Fruit fly (Drosophila melanogaster): Measurements from ENCODE around the gene CG12640.

The CG12640 gene

dm6 chrX:10454795-10455194, 22.2 kb upstream of the CG12640 start, which contains the start of gene CG32683:
Gene CG32683 (minus strand): TSS chrX:10454895.
- TF ChIP-seq Dll (optimal IDR thresholded peaks at IDR 0.05) (no peak), CG8478 (optimal IDR thresholded peaks at IDR 0.05) (no peak), usp (GFP tag; optimal IDR thresholded peaks at IDR 0.05) (no peak), EcR (GFP tag; optimal IDR thresholded peaks at IDR 0.05) (no peak), pan (optimal IDR thresholded peaks at IDR 0.05) (no peak), psq (optimal IDR thresholded peaks at IDR 0.05) (no peak)

DNA sequence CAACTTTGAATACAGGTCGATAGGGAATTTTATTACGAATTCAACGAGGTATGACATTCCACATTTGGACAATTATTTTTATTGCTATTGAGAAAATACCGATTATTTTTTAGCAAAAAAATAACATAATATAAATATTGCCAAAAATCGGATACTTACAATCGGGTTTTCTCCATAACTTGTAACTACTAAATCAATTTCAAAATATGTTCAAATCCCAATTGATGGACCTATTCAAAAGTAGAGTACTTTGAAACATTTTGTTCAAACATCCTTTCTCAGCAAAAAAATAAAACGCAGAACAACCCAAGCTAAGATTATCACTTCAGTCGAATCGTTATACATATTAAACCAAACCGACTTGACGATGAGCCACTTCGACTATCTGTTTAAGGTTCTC, 15.5 kb downstream of the CG12640 start, which contains the start of gene RabX2:
RabX2 (plus strand) TSS at position 301 of the 400 bp plus-strand sequence.
- TF ChIP-seq CG8478 (optimal IDR thresholded peaks at IDR 0.05) (no peak), Dll (optimal IDR thresholded peaks at IDR 0.05) (no peak)

DNA sequence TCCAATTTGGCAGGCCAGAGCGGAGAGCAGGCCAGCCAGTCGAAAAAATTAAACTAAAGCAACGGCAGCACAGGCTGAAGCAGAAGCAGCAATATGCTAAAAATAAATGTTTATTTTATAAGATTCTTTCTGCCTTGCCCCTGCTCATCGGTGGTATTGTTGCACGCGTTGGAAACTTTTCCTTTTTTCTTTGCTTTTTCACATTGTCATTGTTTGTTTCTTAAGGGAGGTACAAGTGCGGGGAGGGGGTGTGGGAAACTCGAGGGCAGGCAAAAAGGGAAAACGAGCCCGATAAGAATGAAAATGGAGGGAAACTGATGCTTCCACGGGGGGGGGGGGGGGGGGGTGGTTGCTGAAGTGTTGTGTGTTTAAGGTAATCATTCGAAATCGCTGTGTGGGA, 33.7 kb downstream of the CG12640 start:
- TF ChIP-seq pan (optimal IDR thresholded peaks at IDR 0.05), result no peak
- TF ChIP-seq EcR (GFP tag; optimal IDR thresholded peaks at IDR 0.05), result no peak
- no peak for TF ChIP-seq psq (optimal IDR thresholded peaks at IDR 0.05)
- no peak for TF ChIP-seq CG8478 (optimal IDR thresholded peaks at IDR 0.05)
- TF ChIP-seq Dll (optimal IDR thresholded peaks at IDR 0.05), result no peak
- no peak for TF ChIP-seq usp (GFP tag; optimal IDR thresholded peaks at IDR 0.05)

dm6 chrX:10397514-10398133, 35.0 kb downstream of the CG12640 start:
- TF ChIP-seq Dll (optimal IDR thresholded peaks at IDR 0.05) (no peak), pan (optimal IDR thresholded peaks at IDR 0.05) (no peak), usp (GFP tag; optimal IDR thresholded peaks at IDR 0.05) (no peak)

- no peak for TF ChIP-seq usp (GFP tag; optimal IDR thresholded peaks at IDR 0.05)
- TF ChIP-seq pan (optimal IDR thresholded peaks at IDR 0.05), result no peak
- TF ChIP-seq CG8478 (optimal IDR thresholded peaks at IDR 0.05), result no peak
- no peak for TF ChIP-seq EcR (GFP tag; optimal IDR thresholded peaks at IDR 0.05)
- TF ChIP-seq psq (optimal IDR thresholded peaks at IDR 0.05), result no peak
- TF ChIP-seq Dll (optimal IDR thresholded peaks at IDR 0.05), result no peak
Measured at dm6 chrX:10396832-10397231, 35.8 kb downstream of the CG12640 start.

- TF ChIP-seq pan (optimal IDR thresholded peaks at IDR 0.05) (no peak), psq (optimal IDR thresholded peaks at IDR 0.05) (no peak), usp (GFP tag; optimal IDR thresholded peaks at IDR 0.05) (no peak), CG8478 (optimal IDR thresholded peaks at IDR 0.05) (no peak), EcR (GFP tag; optimal IDR thresholded peaks at IDR 0.05) (no peak), Dll (optimal IDR thresholded peaks at IDR 0.05) (no peak)
Measured at dm6 chrX:10387672-10388071, 44.9 kb downstream of the CG12640 start.

DNA sequence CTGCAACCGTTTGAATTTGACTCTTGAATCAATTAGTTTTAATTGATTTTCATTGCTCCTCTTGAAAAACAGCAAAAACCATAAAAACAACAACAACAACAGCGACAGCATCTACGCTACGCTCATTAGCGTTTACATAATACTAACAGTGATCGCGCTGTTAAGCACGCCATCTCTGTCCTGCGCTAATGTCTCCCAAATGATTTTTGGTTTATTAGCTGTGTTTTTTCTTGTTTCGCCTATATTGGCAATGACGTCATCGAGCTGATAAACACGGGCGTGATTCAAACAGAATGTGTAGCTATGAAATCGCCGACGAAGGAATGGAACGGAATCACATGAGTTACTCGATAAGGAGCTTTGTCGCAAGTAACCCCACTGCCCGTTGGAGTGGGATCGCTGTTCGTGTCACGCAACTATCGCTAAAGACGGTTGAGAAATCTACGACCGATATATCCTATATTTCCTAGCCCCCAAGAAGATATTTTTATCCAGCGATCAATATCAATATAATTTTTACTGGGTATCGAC, 45.7 kb downstream of the CG12640 start:
- TF ChIP-seq Dll (optimal IDR thresholded peaks at IDR 0.05) (no peak), CG8478 (optimal IDR thresholded peaks at IDR 0.05) (no peak), usp (GFP tag; optimal IDR thresholded peaks at IDR 0.05) (no peak), psq (optimal IDR thresholded peaks at IDR 0.05) (no peak), pan (optimal IDR thresholded peaks at IDR 0.05) (no peak), EcR (GFP tag; optimal IDR thresholded peaks at IDR 0.05) (no peak)

DNA sequence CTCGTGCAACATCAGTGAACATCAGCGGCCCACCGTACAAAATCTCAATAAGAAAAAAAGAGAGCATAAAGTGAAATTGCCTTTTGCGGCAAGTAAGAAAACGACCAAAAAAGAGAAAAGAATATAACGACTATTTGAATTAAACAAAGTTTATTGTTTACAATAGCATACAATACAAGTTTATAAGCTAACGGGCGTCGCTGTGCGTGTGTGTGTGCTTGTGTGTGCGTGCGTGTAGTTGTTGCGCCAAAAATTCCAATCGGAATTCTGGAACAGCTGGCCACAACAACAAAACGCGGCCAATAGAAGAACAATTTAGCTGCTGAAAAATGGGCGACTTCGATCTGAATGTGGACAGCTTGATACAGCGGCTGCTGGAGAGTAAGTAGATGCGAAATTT, 46.4 kb downstream of the CG12640 start:
- TF ChIP-seq CG8478 (optimal IDR thresholded peaks at IDR 0.05), result no peak
- TF ChIP-seq psq (optimal IDR thresholded peaks at IDR 0.05), result no peak
- TF ChIP-seq usp (GFP tag; optimal IDR thresholded peaks at IDR 0.05), result no peak
- TF ChIP-seq EcR (GFP tag; optimal IDR thresholded peaks at IDR 0.05), result no peak
- TF ChIP-seq pan (optimal IDR thresholded peaks at IDR 0.05), result no peak
- TF ChIP-seq Dll (optimal IDR thresholded peaks at IDR 0.05), result no peak

- TF ChIP-seq pan (optimal IDR thresholded peaks at IDR 0.05) (no peak), CG8478 (optimal IDR thresholded peaks at IDR 0.05) (no peak), psq (optimal IDR thresholded peaks at IDR 0.05) (no peak), EcR (GFP tag; optimal IDR thresholded peaks at IDR 0.05) (no peak)
Measured at dm6 chrX:10385757-10386156, 46.9 kb downstream of the CG12640 start, which contains the start of the genes Psf3 and flw. Gene Psf3 (minus strand): TSS chrX:10385861. Gene flw (plus strand): TSS chrX:10385960.

- no peak for TF ChIP-seq usp (GFP tag; optimal IDR thresholded peaks at IDR 0.05)
- TF ChIP-seq EcR (GFP tag; optimal IDR thresholded peaks at IDR 0.05), result no peak
- TF ChIP-seq CG8478 (optimal IDR thresholded peaks at IDR 0.05), result no peak
- no peak for TF ChIP-seq psq (optimal IDR thresholded peaks at IDR 0.05)
- no peak for TF ChIP-seq Dll (optimal IDR thresholded peaks at IDR 0.05)
- no peak for TF ChIP-seq pan (optimal IDR thresholded peaks at IDR 0.05)
Measured at dm6 chrX:10384947-10385346, 47.7 kb downstream of the CG12640 start.
